Fruit fly (Drosophila melanogaster) whole organism, wandering third instar larva: ENCODE data around the gene CG15005.

Source experiments
- Abd-B ChIP-seq: fragments of >200 bp; optimal IDR thresholded peaks from 2 replicates; lab custom pipeline; 2017; ENCODE audit warnings: missing biosample characterization, missing genetic modification characterization
- Dfd ChIP-seq: fragments of >200 bp; optimal IDR thresholded peaks from 2 replicates; lab custom pipeline; 2017; ENCODE audit warnings: missing biosample characterization, missing genetic modification characterization
- GATAd ChIP-seq: sonication (Bioruptor generic); optimal IDR thresholded peaks from 2 replicates; lab custom pipeline; 2016; ENCODE audit warnings: missing biosample characterization, missing genetic modification characterization
- Hnf4 ChIP-seq: fragments of 200-800 bp; sonication (Bioruptor generic); optimal IDR thresholded peaks from 2 replicates; lab custom pipeline; 2016; ENCODE audit warnings: missing biosample characterization, mild to moderate bottlenecking, missing genetic modification characterization
- Myc ChIP-seq: fragments of >200 bp; optimal IDR thresholded peaks from 2 replicates; lab custom pipeline; 2017
- OdsH ChIP-seq: fragments of 200-800 bp; sonication (Bioruptor generic); optimal IDR thresholded peaks from 2 replicates; lab custom pipeline; 2016; ENCODE audit warnings: missing biosample characterization, mild to moderate bottlenecking, missing genetic modification characterization
- br ChIP-seq: fragments of 200-800 bp; sonication (Bioruptor generic); optimal IDR thresholded peaks from 2 replicates; lab custom pipeline; 2016; ENCODE audit warnings: missing biosample characterization, missing genetic modification characterization
- dmrt93B ChIP-seq: fragments of 200-800 bp; sonication (Bioruptor generic); optimal IDR thresholded peaks from 2 replicates; lab custom pipeline; 2018; ENCODE audit warnings: missing biosample characterization, mild to moderate bottlenecking, missing genetic modification characterization
- fru ChIP-seq: fragments of 200-800 bp; sonication (Bioruptor generic); optimal IDR thresholded peaks from 3 replicates; lab custom pipeline; 2016; ENCODE audit warnings: missing biosample characterization, mild to moderate bottlenecking, missing genetic modification characterization
- h ChIP-seq: fragments of 200-800 bp; sonication (Bioruptor generic); optimal IDR thresholded peaks from 3 replicates; lab custom pipeline; 2016; ENCODE audit warnings: missing biosample characterization, mild to moderate bottlenecking, missing genetic modification characterization
- pan ChIP-seq: fragments of >200 bp; optimal IDR thresholded peaks from 2 replicates; lab custom pipeline; 2017
- psq ChIP-seq: fragments of 200-800 bp; sonication (Bioruptor generic); optimal IDR thresholded peaks from 3 replicates; lab custom pipeline; 2017; ENCODE audit warnings: missing biosample characterization, mild to moderate bottlenecking, missing genetic modification characterization, moderate library complexity
- rgr ChIP-seq: fragments of 200-800 bp; sonication (Bioruptor generic); optimal IDR thresholded peaks from 3 replicates; lab custom pipeline; 2016; ENCODE audit warnings: missing biosample characterization, mild to moderate bottlenecking, missing genetic modification characterization
- usp ChIP-seq: fragments of >200 bp; optimal IDR thresholded peaks from 2 replicates; lab custom pipeline; 2017; ENCODE audit warnings: missing biosample characterization, missing genetic modification characterization

- peak; percentile 86 for TF ChIP-seq psq
- peak; percentile 36 for TF ChIP-seq GATAd (GFP tag; lab: Kevin White, UChicago)
- peak; percentile 93 for TF ChIP-seq h (GFP tag; lab: Kevin White, UChicago)
- TF ChIP-seq rgr = peak; percentile 95
- TF ChIP-seq Myc (lab: Kevin White, UChicago) = peak; percentile 64
- TF ChIP-seq fru = peak; percentile 95
- TF ChIP-seq Dfd (GFP tag; lab: Kevin White, UChicago) = no peak
- peak; percentile 44 for TF ChIP-seq usp (GFP tag; lab: Kevin White, UChicago)
- TF ChIP-seq OdsH = peak; percentile 93
- peak; percentile 82 for TF ChIP-seq Hnf4 (GFP tag; lab: Kevin White, UChicago)
- peak; percentile 94 for TF ChIP-seq br (GFP tag; lab: Kevin White, UChicago)
- TF ChIP-seq Abd-B (GFP tag; lab: Kevin White, UChicago) = no peak
- no peak for TF ChIP-seq pan (lab: Kevin White, UChicago)
- peak; percentile 92 for TF ChIP-seq dmrt93B (GFP tag; lab: Kevin White, UChicago)
Measured at dm6 chr3L:4239442-4240322, 35.5 kb upstream of the CG15005 start, which contains the start of gene Sqor.
